Worm (Caenorhabditis elegans) whole organism, late embryonic: ENCODE measurements around the gene rfc-1.

Experiments used
- hlh-30 ChIP-seq: sonication (generic microtip); optimal IDR thresholded peaks from 2 replicates; lab custom pipeline; 2017; ENCODE audit warnings: antibody characterized with exemption, missing genetic modification characterization, missing compliant biosample characterization; ENCODE audit not compliant: insufficient read depth
- pag-3 ChIP-seq: sonication (generic microtip); optimal IDR thresholded peaks from 2 replicates; lab custom pipeline; 2016; ENCODE audit warnings: missing compliant biosample characterization, missing genetic modification characterization, borderline replicate concordance

- TF ChIP-seq hlh-30 (tag; lab: Kevin White, UChicago) (no peak), pag-3 (tag; lab: Kevin White, UChicago) (no peak)
Observed at ce11 chrV:14595984-14596383, 49.8 kb downstream of the rfc-1 start.
